Fruit fly (Drosophila melanogaster) whole organism, adult: ENCODE data around the gene CG32588.

Experiments used
- CG11617 ChIP-seq: fragments of 200-800 bp; sonication (Bioruptor generic); optimal IDR thresholded peaks from 2 replicates; lab custom pipeline; 2017; ENCODE audit warnings: mild to moderate bottlenecking, missing biosample characterization, missing genetic modification reagents, missing genetic modification characterization
- CG14711 ChIP-seq: fragments of 200-800 bp; sonication (Bioruptor generic); optimal IDR thresholded peaks from 2 replicates; lab custom pipeline; 2018; ENCODE audit warnings: missing biosample characterization, mild to moderate bottlenecking, missing genetic modification characterization, moderate library complexity
- CG1620 ChIP-seq: fragments of 200-800 bp; sonication (Bioruptor generic); optimal IDR thresholded peaks from 2 replicates; lab custom pipeline; 2016; ENCODE audit warnings: missing biosample characterization, missing genetic modification characterization
- CG33017 ChIP-seq: fragments of 200-800 bp; sonication (Bioruptor generic); optimal IDR thresholded peaks from 2 replicates; lab custom pipeline; 2018; ENCODE audit warnings: missing biosample characterization, mild to moderate bottlenecking, missing genetic modification characterization, moderate library complexity
- CG5204 ChIP-seq: fragments of 200-800 bp; sonication (Bioruptor generic); optimal IDR thresholded peaks from 2 replicates; lab custom pipeline; 2016; ENCODE audit warnings: missing biosample characterization, missing genetic modification characterization
- CG7045 ChIP-seq: fragments of 200-800 bp; sonication (Bioruptor generic); optimal IDR thresholded peaks from 2 replicates; lab custom pipeline; 2017; ENCODE audit warnings: missing biosample characterization, mild to moderate bottlenecking, missing genetic modification characterization
- Mnt ChIP-seq: fragments of 200-800 bp; sonication (Bioruptor generic); optimal IDR thresholded peaks from 2 replicates; lab custom pipeline; 2016; ENCODE audit warnings: missing biosample characterization, mild to moderate bottlenecking, missing genetic modification characterization
- cic ChIP-seq: fragments of 200-800 bp; sonication (Bioruptor generic); optimal IDR thresholded peaks from 2 replicates; lab custom pipeline; 2017; ENCODE audit warnings: missing biosample characterization, mild to moderate bottlenecking, missing genetic modification characterization, moderate library complexity
- cnc ChIP-seq, 2 experiments: fragments of >200 bp; optimal IDR thresholded peaks; 2 replicates each; lab custom pipeline; 2017
- kay ChIP-seq: fragments of 200-800 bp; sonication (Bioruptor generic); peaks from one replicate; lab custom pipeline; 2016; ENCODE audit warnings: missing biosample characterization, missing genetic modification characterization, borderline replicate concordance
- ovo ChIP-seq: fragments of 200-800 bp; sonication (Bioruptor generic); optimal IDR thresholded peaks from 2 replicates; lab custom pipeline; 2016; ENCODE audit warnings: missing biosample characterization, missing genetic modification characterization
- pad ChIP-seq: fragments of 200-800 bp; sonication (Bioruptor generic); optimal IDR thresholded peaks from 3 replicates; lab custom pipeline; 2017; ENCODE audit warnings: missing biosample characterization, missing genetic modification characterization, mild to moderate bottlenecking, moderate library complexity, missing genetic modification reagents
- tj ChIP-seq: fragments of 200-800 bp; sonication (Bioruptor generic); optimal IDR thresholded peaks from 3 replicates; lab custom pipeline; 2017; ENCODE audit warnings: missing biosample characterization, mild to moderate bottlenecking, missing genetic modification characterization, moderate library complexity
- toe ChIP-seq: fragments of 200-800 bp; sonication (Bioruptor generic); optimal IDR thresholded peaks from 2 replicates; lab custom pipeline; 2016; ENCODE audit warnings: missing biosample characterization, missing genetic modification characterization

DNA sequence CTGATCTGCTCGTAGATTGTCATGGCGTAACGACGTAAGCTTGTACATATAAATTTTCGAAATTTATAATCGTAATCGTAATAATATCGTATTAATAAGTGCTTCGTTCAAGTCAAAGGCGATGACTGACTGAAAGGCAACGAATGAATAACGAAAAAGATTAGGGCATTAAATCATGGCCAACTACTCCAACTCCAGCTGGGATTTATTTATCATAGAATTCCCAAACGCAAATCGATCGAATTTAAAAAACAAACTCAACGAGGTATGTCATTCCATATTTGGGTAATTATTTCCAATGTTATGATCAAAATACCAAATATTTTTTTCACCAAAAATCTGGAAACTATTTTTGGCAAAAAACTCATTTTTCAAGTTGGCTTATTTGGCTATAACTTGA, 14.6 kb upstream of the CG32588 start, which contains the start of gene CG43075:
- TF ChIP-seq CG11617 (GFP tag; lab: Kevin White, UChicago) (no peak), pad (no peak), cnc (optimal IDR thresholded peaks at IDR 0.05; lab: Kevin White, UChicago) (no peak), ovo (no peak), kay (no peak), CG33017 (tag; lab: Kevin White, UChicago) (no peak), CG5204 (no peak), tj (GFP tag; lab: Kevin White, UChicago) (no peak), CG1620 (GFP tag; lab: Kevin White, UChicago) (no peak), toe (GFP tag; lab: Kevin White, UChicago) (no peak), cic (no peak), Mnt (GFP tag; lab: Kevin White, UChicago) (no peak), CG14711 (tag; lab: Kevin White, UChicago) (no peak), CG7045 (no peak)
